Fruit fly (Drosophila melanogaster): ENCODE measurements around the gene Mat89Ba.

Gene Mat89Ba

DNA sequence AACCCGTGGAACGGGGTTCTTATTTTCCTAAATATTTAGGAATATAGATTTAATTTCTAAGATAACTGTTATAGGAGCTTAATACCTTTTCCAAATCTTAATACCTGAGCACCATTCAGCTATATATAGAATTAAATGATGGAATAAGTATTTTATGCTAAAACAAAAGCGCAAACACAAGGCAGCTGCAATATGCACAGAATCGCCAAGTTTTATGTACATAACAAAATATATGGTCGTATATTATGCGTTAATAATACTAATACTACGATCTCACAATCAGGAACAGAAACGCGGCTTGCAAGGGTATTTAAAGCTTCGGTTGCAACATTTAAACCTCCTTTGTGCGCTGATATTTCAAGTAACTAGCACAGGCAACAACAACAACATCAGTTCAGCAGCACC, 37.5 kb downstream of the Mat89Ba start (continued):
- TF ChIP-seq Neu2 (GFP tag; optimal IDR thresholded peaks at IDR 0.05; ENCODE audit: borderline replicate concordance), result no peak
- no peak for TF ChIP-seq CrebB (tag; optimal IDR thresholded peaks at IDR 0.05)
- no peak for TF ChIP-seq jigr1 (GFP tag; IDR thresholded peaks at IDR 0.05)
- TF ChIP-seq phol (tag; optimal IDR thresholded peaks at IDR 0.05), result peak; percentile 71
- TF ChIP-seq CG3407 (GFP tag; optimal IDR thresholded peaks at IDR 0.05), result no peak
- no peak for TF ChIP-seq CG2120 (GFP tag; optimal IDR thresholded peaks at IDR 0.05)
- no peak for TF ChIP-seq Mrtf (GFP tag; IDR thresholded peaks at IDR 0.05)
- no peak for TF ChIP-seq B-H1 (GFP tag; IDR thresholded peaks at IDR 0.05)
- TF ChIP-seq hbn (GFP tag; IDR thresholded peaks at IDR 0.05; ENCODE audit: partially characterized antibody), result no peak
- TF ChIP-seq chinmo (GFP tag; IDR thresholded peaks at IDR 0.05; ENCODE audit: partially characterized antibody), result no peak
- TF ChIP-seq NfI (GFP tag; optimal IDR thresholded peaks at IDR 0.05), result no peak
- TF ChIP-seq aop (GFP tag; IDR thresholded peaks at IDR 0.05), result no peak
- TF ChIP-seq crol (GFP tag; IDR thresholded peaks at IDR 0.05), result no peak
- no peak for TF ChIP-seq usp (GFP tag; optimal IDR thresholded peaks at IDR 0.05)
- TF ChIP-seq Pdp1 (GFP tag; optimal IDR thresholded peaks at IDR 0.05), result no peak
- TF ChIP-seq ap (GFP tag; IDR thresholded peaks at IDR 0.05), result no peak
- TF ChIP-seq Hmr (GFP tag; optimal IDR thresholded peaks at IDR 0.05), result no peak
- peak; percentile 11 for TF ChIP-seq ems (GFP tag; optimal IDR thresholded peaks at IDR 0.05)
- peak; percentile 32 for TF ChIP-seq CG10274 (GFP tag; optimal IDR thresholded peaks at IDR 0.05)
- TF ChIP-seq CG9932 (GFP tag; IDR thresholded peaks at IDR 0.05), result no peak
- TF ChIP-seq lola (GFP tag; optimal IDR thresholded peaks at IDR 0.05), result peak in 1 of 3 experiments; percentile 52
- no peak for TF ChIP-seq CG13894 (tag; optimal IDR thresholded peaks at IDR 0.05)
- TF ChIP-seq CG10462 (GFP tag; optimal IDR thresholded peaks at IDR 0.05), result no peak
- TF ChIP-seq shn (GFP tag; optimal IDR thresholded peaks at IDR 0.05), result no peak
- no peak for TF ChIP-seq sens-2 (GFP tag; IDR thresholded peaks at IDR 0.05)
- no peak for TF ChIP-seq gfzf (GFP tag; optimal IDR thresholded peaks at IDR 0.05)
- no peak for TF ChIP-seq CG15696 (tag; optimal IDR thresholded peaks at IDR 0.05)
- no peak for TF ChIP-seq stc (GFP tag; IDR thresholded peaks at IDR 0.05)
- TF ChIP-seq Opbp (GFP tag; IDR thresholded peaks at IDR 0.05; ENCODE audit: partially characterized antibody), result no peak
- TF ChIP-seq dmrt11E (tag; optimal IDR thresholded peaks at IDR 0.05), result peak; percentile 52
- no peak for TF ChIP-seq CG15073 (GFP tag; optimal IDR thresholded peaks at IDR 0.05)
- TF ChIP-seq CG31388 (GFP tag; optimal IDR thresholded peaks at IDR 0.05), result no peak
- TF ChIP-seq MESR4 (GFP tag; optimal IDR thresholded peaks at IDR 0.05), result no peak
- peak; percentile 97 for TF ChIP-seq D19A (tag; optimal IDR thresholded peaks at IDR 0.05)
- no peak for TF ChIP-seq CG4707 (GFP tag; optimal IDR thresholded peaks at IDR 0.05)
- no peak for TF ChIP-seq vnd (GFP tag; IDR thresholded peaks at IDR 0.05; ENCODE audit: partially characterized antibody)
- peak; percentile 49 for TF ChIP-seq Sox102F (GFP tag; optimal IDR thresholded peaks at IDR 0.05)
- peak; percentile 30 for TF ChIP-seq ewg (GFP tag; optimal IDR thresholded peaks at IDR 0.05)
- no peak for TF ChIP-seq luna (GFP tag; optimal IDR thresholded peaks at IDR 0.05)
- TF ChIP-seq slp2 (GFP tag; optimal IDR thresholded peaks at IDR 0.05), result peak; percentile 2
- no peak for TF ChIP-seq sr (GFP tag; IDR thresholded peaks at IDR 0.05)
- no peak for TF ChIP-seq pros (GFP tag; optimal IDR thresholded peaks at IDR 0.05)
- TF ChIP-seq CG5180 (GFP tag; optimal IDR thresholded peaks at IDR 0.05), result no peak
- no peak for TF ChIP-seq al (GFP tag; IDR thresholded peaks at IDR 0.05)
- TF ChIP-seq NK7.1 (GFP tag; optimal IDR thresholded peaks at IDR 0.05), result no peak
- no peak for TF ChIP-seq en (GFP tag; optimal IDR thresholded peaks at IDR 0.05)
- no peak for TF ChIP-seq fru (optimal IDR thresholded peaks at IDR 0.05)
- peak; percentile 40 for TF ChIP-seq CG12391 (tag; optimal IDR thresholded peaks at IDR 0.05)
- peak; percentile 28 for TF ChIP-seq CG16815 (GFP tag; optimal IDR thresholded peaks at IDR 0.05)
- TF ChIP-seq danr (GFP tag; IDR thresholded peaks at IDR 0.05), result no peak
- no peak for TF ChIP-seq YL-1 (GFP tag; optimal IDR thresholded peaks at IDR 0.05)
